Worm (Caenorhabditis elegans): ENCODE results near the gene T16H12.13.

ce11 chrIII:10096525-10096972 lies 11.3 kb downstream of the T16H12.13 start:
- no peak for TF ChIP-seq B0336.3 (GFP tag; IDR thresholded peaks at IDR 0.05)
- no peak for TF ChIP-seq Y79H2A.3 (GFP tag; conservative IDR thresholded peaks at IDR 0.05)
- TF ChIP-seq dpl-1 (GFP tag; optimal IDR thresholded peaks at IDR 0.05) = no peak
- TF ChIP-seq cebp-2 (GFP tag; IDR thresholded peaks at IDR 0.05) = no peak
- TF ChIP-seq sea-2 (GFP tag; IDR thresholded peaks at IDR 0.05) = no peak
- no peak for TF ChIP-seq efl-1 (GFP tag; optimal IDR thresholded peaks at IDR 0.05)
- TF ChIP-seq ccch-3 (GFP tag; optimal IDR thresholded peaks at IDR 0.05) = no peak
- no peak for TF ChIP-seq him-1 (tag; optimal IDR thresholded peaks at IDR 0.05)
- no peak for TF ChIP-seq nfya-1 (tag; optimal IDR thresholded peaks at IDR 0.05; ENCODE audit: borderline replicate concordance, insufficient read depth)
- no peak for TF ChIP-seq mel-28 (tag; optimal IDR thresholded peaks at IDR 0.05; ENCODE audit: borderline replicate concordance)

Data from whole organism, young adult.